Worm (Caenorhabditis elegans): ENCODE results near the gene T01B10.5.
A peak's percentile ranks its signal among the peaks of the same experiment; 100 is the strongest.

Gene T01B10.5

ce11 chrX:8545971-8546442 is 50.9 kb downstream of the T01B10.5 start, which contains the start of gene sdha-1 (continued):
- TF ChIP-seq swsn-7 (tag; optimal IDR thresholded peaks at IDR 0.05) (peak; percentile 93), lin-39 (tag; optimal IDR thresholded peaks at IDR 0.05) (peak; percentile 63), egl-13 (tag; optimal IDR thresholded peaks at IDR 0.05) (peak; percentile 74), mab-9 (GFP tag; IDR thresholded peaks at IDR 0.05) (no peak; the same call in 1 of the 2 replicates), hpl-2 (GFP tag; optimal IDR thresholded peaks at IDR 0.05) (peak; percentile 4), sup-37 (GFP tag; optimal IDR thresholded peaks at IDR 0.05) (no peak), nhr-77 (tag; optimal IDR thresholded peaks at IDR 0.05) (peak; percentile 64), nhr-90 (tag; optimal IDR thresholded peaks at IDR 0.05; ENCODE audit: poor library complexity) (peak; percentile 90), ceh-90 (tag; optimal IDR thresholded peaks at IDR 0.05) (no peak), unc-86 (tag; optimal IDR thresholded peaks at IDR 0.05) (peak; percentile 82), hlh-17 (GFP tag; optimal IDR thresholded peaks at IDR 0.05; ENCODE audit: borderline replicate concordance) (no peak), skn-1 (tag; optimal IDR thresholded peaks at IDR 0.05) (peak; percentile 79), zip-4 (GFP tag; optimal IDR thresholded peaks at IDR 0.05) (peak; percentile 53), nhr-237 (tag; optimal IDR thresholded peaks at IDR 0.05) (peak; percentile 41), nhr-84 (tag; optimal IDR thresholded peaks at IDR 0.05) (no peak), dsc-1 (tag; optimal IDR thresholded peaks at IDR 0.05) (peak; percentile 76), elt-2 (tag; optimal IDR thresholded peaks at IDR 0.05) (peak; percentile 86), Y116A8C.19 (tag; optimal IDR thresholded peaks at IDR 0.05; ENCODE audit: borderline replicate concordance) (no peak), lin-13 (GFP tag; optimal IDR thresholded peaks at IDR 0.05) (peak; percentile 70), unc-62 (GFP tag; optimal IDR thresholded peaks at IDR 0.05) (no peak), isw-1 (GFP tag; IDR thresholded peaks at IDR 0.05) (peak; percentile 57), snu-23 (GFP tag; optimal IDR thresholded peaks at IDR 0.05) (peak; percentile 96), sptf-1 (tag; optimal IDR thresholded peaks at IDR 0.05) (no peak), irx-1 (tag; optimal IDR thresholded peaks at IDR 0.05) (peak; percentile 71), tlp-1 (tag; optimal IDR thresholded peaks at IDR 0.05) (no peak), pqm-1 (tag; optimal IDR thresholded peaks at IDR 0.05) (no peak), nhr-12 (tag; optimal IDR thresholded peaks at IDR 0.05) (no peak), mdl-1 (tag; optimal IDR thresholded peaks at IDR 0.05) (peak in 1 of 2 experiments; percentile 94), fkh-4 (tag; optimal IDR thresholded peaks at IDR 0.05; ENCODE audit: borderline replicate concordance) (no peak), fos-1 (tag; optimal IDR thresholded peaks at IDR 0.05) (peak; percentile 65), lir-3 (tag; optimal IDR thresholded peaks at IDR 0.05; ENCODE audit: poor library complexity) (peak; percentile 62), ztf-4 (tag; optimal IDR thresholded peaks at IDR 0.05) (peak; percentile 83), ceh-8 (GFP tag; optimal IDR thresholded peaks at IDR 0.05) (no peak), efl-1 (optimal IDR thresholded peaks at IDR 0.05) (peak; percentile 70 to 72), efl-1 (GFP tag; optimal IDR thresholded peaks at IDR 0.05 in 1 of 2) (peak; percentile 69 to 96), snpc-4 (tag; optimal IDR thresholded peaks at IDR 0.05) (peak; percentile 63), ceh-88 (GFP tag; IDR thresholded peaks at IDR 0.05) (peak; percentile 66; the same call in 1 of the 2 replicates), jun-1 (tag; optimal IDR thresholded peaks at IDR 0.05) (peak; percentile 84), unc-98 (GFP tag; IDR thresholded peaks at IDR 0.05) (no peak), nhr-85 (tag) (peak; percentile 93), grh-1 (GFP tag; IDR thresholded peaks at IDR 0.05) (peak; percentile 63), fkh-10 (GFP tag; optimal IDR thresholded peaks at IDR 0.05) (peak; percentile 59), dpl-1 (GFP tag; optimal IDR thresholded peaks at IDR 0.05) (peak; percentile 66 to 82 (median 79)), pax-3 (tag; optimal IDR thresholded peaks at IDR 0.05) (peak; percentile 61)

All from whole organism, L1 larva.